Worm (Caenorhabditis elegans) whole organism, L2 larva: ENCODE measurements around the gene C18H9.1.

Source experiments
- C34F6.9 ChIP-seq: fragments of 150-350 bp; optimal IDR thresholded peaks from 2 replicates; lab custom pipeline; 2014; ENCODE audit warnings: missing biosample characterization, missing genetic modification characterization
- F13H6.1 ChIP-seq: sonication (generic microtip); optimal IDR thresholded peaks from 2 replicates; lab custom pipeline; 2016; ENCODE audit warnings: missing genetic modification characterization, missing compliant biosample characterization
- R02D3.7 ChIP-seq: fragments of 150-350 bp; optimal IDR thresholded peaks from 2 replicates; lab custom pipeline; 2014; ENCODE audit warnings: missing biosample characterization, missing genetic modification characterization
- Y55F3AM.14 ChIP-seq: fragments of 200-800 bp; sonication (Bioruptor generic); optimal IDR thresholded peaks from 2 replicates; lab custom pipeline; 2018; ENCODE audit warnings: mild to moderate bottlenecking, missing genetic modification characterization, missing compliant biosample characterization
- alr-1 ChIP-seq: fragments of 150-350 bp; optimal IDR thresholded peaks from 2 replicates; lab custom pipeline; 2014; ENCODE audit warnings: missing biosample characterization, missing genetic modification characterization
- aly-2 ChIP-seq: fragments of 150-350 bp; optimal IDR thresholded peaks from 2 replicates; lab custom pipeline; 2014; ENCODE audit warnings: missing biosample characterization, missing genetic modification characterization
- ama-1 ChIP-seq: fragments of 150-350 bp; optimal IDR thresholded peaks from 2 replicates; lab custom pipeline; 2018; ENCODE audit warnings: inconsistent platforms
- blmp-1 ChIP-seq: sonication (generic microtip); optimal IDR thresholded peaks from 2 replicates; lab custom pipeline; 2017; ENCODE audit warnings: missing genetic modification characterization, mild to moderate bottlenecking, missing compliant biosample characterization, antibody characterized with exemption, moderate library complexity; ENCODE audit not compliant: insufficient read depth
- ceh-16 ChIP-seq: fragments of 150-350 bp; optimal IDR thresholded peaks from 2 replicates; lab custom pipeline; 2014; ENCODE audit warnings: missing biosample characterization, missing genetic modification characterization
- ceh-82 ChIP-seq: fragments of 150-350 bp; optimal IDR thresholded peaks from 2 replicates; lab custom pipeline; 2014; ENCODE audit warnings: missing biosample characterization, missing genetic modification characterization
- crh-2 ChIP-seq: sonication (generic microtip); optimal IDR thresholded peaks from 2 replicates; lab custom pipeline; 2017; ENCODE audit warnings: missing biosample characterization, missing genetic modification characterization
- egl-27 ChIP-seq: sonication (generic microtip); optimal IDR thresholded peaks from 3 replicates; lab custom pipeline; 2017; ENCODE audit warnings: missing biosample characterization, missing genetic modification reagents, missing genetic modification characterization
- elt-1 ChIP-seq: fragments of 150-350 bp; optimal IDR thresholded peaks from 2 replicates; lab custom pipeline; 2014; ENCODE audit warnings: missing biosample characterization, missing genetic modification characterization
- gmeb-1 ChIP-seq: fragments of 150-350 bp; optimal IDR thresholded peaks from 2 replicates; lab custom pipeline; 2014; ENCODE audit warnings: missing biosample characterization, missing genetic modification characterization
- lin-11 ChIP-seq: fragments of 150-350 bp; sonication (generic microtip); optimal IDR thresholded peaks from 2 replicates; lab custom pipeline; 2014; ENCODE audit warnings: missing biosample characterization, missing genetic modification characterization, inconsistent platforms, mixed read lengths
- lin-13 ChIP-seq: fragments of 150-350 bp; optimal IDR thresholded peaks from 2 replicates; lab custom pipeline; 2014; ENCODE audit warnings: missing biosample characterization, missing genetic modification reagents, missing genetic modification characterization
- lsy-2 ChIP-seq, 2 experiments: fragments of 150-350 bp in 1 of 2; sonication (generic microtip) in 1 of 2; optimal IDR thresholded peaks; 2 replicates each; lab custom pipeline; 2014 to 2017; ENCODE audit warnings: missing biosample characterization in 2 of 2, missing genetic modification characterization in 2 of 2
- mab-5 ChIP-seq: fragments of 150-350 bp; optimal IDR thresholded peaks from 2 replicates; lab custom pipeline; 2014; ENCODE audit warnings: missing biosample characterization, missing genetic modification characterization
- mbf-1 ChIP-seq: sonication (generic microtip); optimal IDR thresholded peaks from 2 replicates; lab custom pipeline; 2017; ENCODE audit warnings: missing biosample characterization, missing genetic modification characterization
- nhr-129 ChIP-seq: fragments of 150-350 bp; optimal IDR thresholded peaks from 2 replicates; lab custom pipeline; 2014; ENCODE audit warnings: missing biosample characterization, missing genetic modification characterization
- nhr-21 ChIP-seq: fragments of 150-350 bp; optimal IDR thresholded peaks from 2 replicates; lab custom pipeline; 2014; ENCODE audit warnings: missing biosample characterization, missing genetic modification characterization
- nhr-77 ChIP-seq: fragments of 150-350 bp; optimal IDR thresholded peaks from 2 replicates; lab custom pipeline; 2014; ENCODE audit warnings: missing biosample characterization, missing genetic modification characterization
- skn-1 ChIP-seq: sonication (generic microtip); optimal IDR thresholded peaks from 2 replicates; lab custom pipeline; 2017; ENCODE audit warnings: missing biosample characterization, missing genetic modification characterization
- sma-3 ChIP-seq: sonication (generic microtip); optimal IDR thresholded peaks from 2 replicates; lab custom pipeline; 2016; ENCODE audit warnings: missing genetic modification reagents, missing genetic modification characterization, missing compliant biosample characterization
- sma-9 ChIP-seq, 2 experiments: fragments of 150-350 bp in 1 of 2; sonication (generic microtip) in 1 of 2; optimal IDR thresholded peaks; 2 replicates each; lab custom pipeline; 2014 to 2016; ENCODE audit warnings: missing genetic modification characterization in 2 of 2, mild to moderate bottlenecking in 1 of 2, missing biosample characterization in 1 of 2, missing compliant biosample characterization in 1 of 2, missing genetic modification reagents in 1 of 2, moderate library complexity in 1 of 2
- snpc-4 ChIP-seq: fragments of 150-350 bp; optimal IDR thresholded peaks from 2 replicates; lab custom pipeline; 2014; ENCODE audit warnings: missing biosample characterization, missing genetic modification characterization
- unc-39 ChIP-seq: fragments of 150-350 bp; optimal IDR thresholded peaks from 2 replicates; lab custom pipeline; 2014; ENCODE audit warnings: missing biosample characterization, missing genetic modification characterization
- ztf-11 ChIP-seq: sonication (generic microtip); optimal IDR thresholded peaks from 2 replicates; lab custom pipeline; 2017; ENCODE audit warnings: missing biosample characterization, missing genetic modification characterization
- ztf-4 ChIP-seq: fragments of 150-350 bp; optimal IDR thresholded peaks from 2 replicates; lab custom pipeline; 2014; ENCODE audit warnings: missing biosample characterization, missing genetic modification characterization

Gene C18H9.1

ce11 chrII:6713003-6713402 lies 14.1 kb downstream of the C18H9.1 start:
- TF ChIP-seq egl-27: no peak
- no peak for TF ChIP-seq alr-1 (tag; lab: Kevin White, UChicago)
- no peak for TF ChIP-seq nhr-129 (tag; lab: Kevin White, UChicago)
- TF ChIP-seq ceh-16 (tag; lab: Kevin White, UChicago): no peak

- TF ChIP-seq nhr-129 (tag; lab: Kevin White, UChicago) (no peak), blmp-1 (tag; lab: Kevin White, UChicago) (peak; percentile 67), nhr-21 (peak; percentile 44), ztf-4 (tag; lab: Kevin White, UChicago) (no peak)
Measured at ce11 chrII:6713832-6714342, 15.0 kb downstream of the C18H9.1 start, which contains the start of gene dpy-2. dpy-2 (plus strand) TSS chrII:6714292.

DNA sequence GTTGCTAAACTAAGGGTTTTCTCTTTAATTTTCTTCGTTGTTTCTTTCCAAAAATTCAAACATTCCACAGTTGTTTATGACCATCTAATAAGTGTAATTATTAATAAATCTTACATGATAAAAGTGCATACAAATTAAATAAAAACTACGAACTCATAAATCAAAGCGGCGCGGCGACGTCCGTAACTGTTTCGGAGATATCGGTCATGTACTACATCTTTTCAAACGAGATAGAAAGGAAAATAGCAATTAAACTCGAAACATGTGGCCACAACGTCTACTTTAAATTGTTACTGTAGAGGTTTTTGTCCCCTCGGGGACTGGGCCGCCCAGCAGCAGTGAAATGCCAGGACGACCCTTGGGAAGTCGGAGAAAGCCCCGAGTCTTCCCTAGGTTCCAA lies 17.0 kb downstream of the C18H9.1 start:
- TF ChIP-seq elt-1 (tag; lab: Kevin White, UChicago) (no peak), nhr-21 (peak; percentile 42), unc-39 (no peak), sma-9 (GFP tag; optimal IDR thresholded peaks at IDR 0.05; lab: Kevin White, UChicago) (peak; percentile 59), sma-9 (tag; optimal IDR thresholded peaks at IDR 0.05; lab: Kevin White, UChicago) (no peak)

DNA sequence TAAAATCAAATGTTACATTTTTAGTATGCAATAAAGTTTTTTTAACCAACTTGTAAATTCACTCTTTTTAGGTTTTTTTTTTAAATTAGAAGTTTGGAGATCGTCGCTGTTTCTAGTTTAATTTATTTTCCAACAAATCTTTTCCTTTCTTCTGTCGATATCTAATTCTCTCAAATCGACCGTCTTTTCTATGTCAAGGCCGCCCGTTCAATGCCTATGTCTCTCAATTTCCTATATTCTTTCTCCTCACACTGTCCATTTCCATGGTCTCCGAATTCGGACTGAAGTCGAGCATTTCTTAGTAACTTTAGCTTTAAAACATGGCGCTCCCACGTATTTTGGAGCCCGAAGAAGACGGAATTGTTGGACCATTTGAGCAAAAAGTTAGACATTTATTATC lies 17.8 kb downstream of the C18H9.1 start, which contains the start of the genes T14B4.5 and T14B4.20:
Gene T14B4.5 (plus strand): TSS at position 226 of the 400 bp plus-strand sequence.
Gene T14B4.20 (plus strand): TSS at position 264 of the 400 bp plus-strand sequence.
- TF ChIP-seq Y55F3AM.14 (GFP tag; lab: Kevin White, UChicago): no peak

DNA sequence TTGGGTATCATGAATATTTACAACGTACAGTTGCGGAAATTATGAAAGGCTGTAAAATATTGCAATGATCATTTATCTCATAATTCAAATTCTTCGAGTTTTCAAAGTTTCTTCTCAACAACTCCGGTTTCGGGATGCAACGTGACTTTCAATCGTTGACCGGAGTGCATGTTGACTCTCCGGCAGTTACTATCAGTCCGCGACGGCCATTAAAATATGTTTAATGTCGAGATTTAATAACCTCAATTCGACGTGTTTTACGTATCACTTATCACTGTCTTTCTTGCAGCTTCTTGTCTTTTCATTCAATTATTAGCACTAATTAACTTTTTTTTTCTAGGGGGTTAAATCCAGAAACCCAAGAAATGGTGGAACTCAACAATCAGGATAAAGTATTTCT lies 19.3 kb downstream of the C18H9.1 start, which contains the start of gene tsp-10:
Gene tsp-10 (plus strand): TSS at position 366 of the 400 bp plus-strand sequence.
- TF ChIP-seq alr-1 (tag; lab: Kevin White, UChicago): no peak
- TF ChIP-seq, all 48 proteins: peak for 0

ce11 chrII:6721581-6721980 lies 22.7 kb downstream of the C18H9.1 start:
- TF ChIP-seq sma-9 (GFP tag; optimal IDR thresholded peaks at IDR 0.05; lab: Kevin White, UChicago) (peak; percentile 11), sma-9 (tag; optimal IDR thresholded peaks at IDR 0.05; lab: Kevin White, UChicago) (no peak), gmeb-1 (tag; lab: Kevin White, UChicago) (peak; percentile 26), lin-11 (tag; lab: Kevin White, UChicago) (no peak), nhr-129 (tag; lab: Kevin White, UChicago) (peak; percentile 54), crh-2 (tag; lab: Kevin White, UChicago) (peak; percentile 30), sma-3 (GFP tag; lab: Kevin White, UChicago) (no peak), lsy-2 (tag; optimal IDR thresholded peaks at IDR 0.05; lab: Kevin White, UChicago) (peak in 1 of 2 experiments; percentile 39), snpc-4 (peak; percentile 17), ama-1 (no peak), C34F6.9 (tag; lab: Kevin White, UChicago) (peak; percentile 23), F13H6.1 (tag; lab: Kevin White, UChicago) (peak; percentile 3), nhr-77 (tag; lab: Kevin White, UChicago) (no peak), mbf-1 (tag; lab: Kevin White, UChicago) (no peak), elt-1 (tag; lab: Kevin White, UChicago) (no peak), lin-13 (GFP tag; lab: Kevin White, UChicago) (peak; percentile 14)

- TF ChIP-seq skn-1 (no peak), sma-9 (GFP tag; optimal IDR thresholded peaks at IDR 0.05; lab: Kevin White, UChicago) (no peak), sma-9 (tag; optimal IDR thresholded peaks at IDR 0.05; lab: Kevin White, UChicago) (no peak), mab-5 (tag; lab: Kevin White, UChicago) (no peak), F13H6.1 (tag; lab: Kevin White, UChicago) (no peak), ztf-4 (tag; lab: Kevin White, UChicago) (no peak), aly-2 (tag; lab: Kevin White, UChicago) (no peak), lin-13 (GFP tag; lab: Kevin White, UChicago) (no peak), ceh-82 (tag; lab: Kevin White, UChicago) (no peak), nhr-21 (no peak), unc-39 (no peak), ztf-11 (tag; lab: Kevin White, UChicago) (no peak), R02D3.7 (tag; lab: Kevin White, UChicago) (no peak)
Measured at ce11 chrII:6726814-6727213, 27.9 kb downstream of the C18H9.1 start.
